Fruit fly (Drosophila melanogaster) whole organism, prepupa: Measurements from ENCODE around the gene Ktl.

Source experiments
- Hr38 ChIP-seq: sonication (Bioruptor generic); optimal IDR thresholded peaks from 2 replicates; lab custom pipeline; 2016; ENCODE audit warnings: missing biosample characterization, missing genetic modification characterization
- pdm3 ChIP-seq: fragments of 200-800 bp; sonication (Bioruptor generic); optimal IDR thresholded peaks from 3 replicates; lab custom pipeline; 2016; ENCODE audit warnings: missing biosample characterization, missing genetic modification characterization

dm6 chr3R:20914103-20914502 lies 17.0 kb upstream of the Ktl start, which contains the start of gene hdly:
- peak; percentile 93 for TF ChIP-seq pdm3 (GFP tag; lab: Kevin White, UChicago)
- TF ChIP-seq Hr38 (GFP tag; lab: Kevin White, UChicago), result peak; percentile 91
